Worm (Caenorhabditis elegans): ENCODE results near the gene cnd-1.

The cnd-1 gene

DNA sequence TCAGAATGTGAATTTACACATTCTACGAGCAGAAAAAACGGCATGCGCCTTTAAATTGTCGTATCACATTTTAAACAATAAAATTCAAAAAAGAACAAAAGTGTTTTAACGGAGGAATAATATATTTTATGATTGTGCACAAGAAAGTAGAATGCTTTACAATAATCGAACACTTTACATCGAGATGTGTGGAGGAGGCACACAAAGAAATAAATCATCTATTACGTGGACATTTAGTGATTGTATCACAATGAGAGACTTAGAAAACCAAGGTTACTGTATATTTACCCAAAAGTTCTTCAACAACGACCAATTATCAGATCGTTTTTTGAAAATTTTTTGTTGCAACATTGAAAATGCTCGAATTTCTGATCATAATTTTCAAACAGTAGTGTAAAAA lies 34.2 kb downstream of the cnd-1 start:
- no peak for TF ChIP-seq akir-1 (GFP tag; optimal IDR thresholded peaks at IDR 0.05)
- TF ChIP-seq sdz-38 (tag; optimal IDR thresholded peaks at IDR 0.05), result no peak
- TF ChIP-seq F57A8.1 (GFP tag; optimal IDR thresholded peaks at IDR 0.05), result no peak
- TF ChIP-seq K12H6.12 (tag; optimal IDR thresholded peaks at IDR 0.05), result no peak
- no peak for TF ChIP-seq F55B11.4 (tag; optimal IDR thresholded peaks at IDR 0.05; ENCODE audit: borderline replicate concordance, insufficient read depth)
- no peak for TF ChIP-seq B0035.1 (tag; optimal IDR thresholded peaks at IDR 0.05)
- no peak for TF ChIP-seq ceh-79 (tag; optimal IDR thresholded peaks at IDR 0.05)
- no peak for TF ChIP-seq madf-3 (GFP tag; IDR thresholded peaks at IDR 0.05)
- no peak for TF ChIP-seq sea-2 (GFP tag; IDR thresholded peaks at IDR 0.05)
- no peak for TF ChIP-seq nhr-120 (GFP tag; IDR thresholded peaks at IDR 0.05)
- TF ChIP-seq T07F8.4 (tag; optimal IDR thresholded peaks at IDR 0.05), result no peak
- TF ChIP-seq die-1 (tag; optimal IDR thresholded peaks at IDR 0.05), result no peak
- TF ChIP-seq attf-5 (GFP tag; optimal IDR thresholded peaks at IDR 0.05), result no peak
- no peak for TF ChIP-seq lin-40 (tag; optimal IDR thresholded peaks at IDR 0.05)
- TF ChIP-seq D2030.7 (GFP tag; IDR thresholded peaks at IDR 0.05), result no peak
- TF ChIP-seq sptf-2 (GFP tag; optimal IDR thresholded peaks at IDR 0.05), result no peak

DNA sequence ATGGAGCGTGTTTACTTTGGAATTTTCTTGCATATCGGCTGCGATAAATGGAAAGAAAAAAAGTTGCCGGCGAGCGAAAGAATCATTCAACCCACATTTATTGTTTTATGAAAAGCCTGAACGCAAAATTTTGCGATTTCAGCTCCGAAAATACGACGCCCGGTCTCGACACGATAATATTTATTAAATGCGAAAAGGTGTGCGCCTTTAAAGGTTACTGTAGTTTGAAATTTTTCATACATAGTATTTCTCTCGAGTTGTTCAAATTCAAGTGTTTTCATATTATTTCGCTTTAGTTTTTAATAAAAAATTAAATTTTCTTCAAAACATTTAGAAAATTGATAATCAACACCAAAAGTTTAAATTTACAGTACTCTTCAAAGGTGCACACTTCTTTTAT lies 35.4 kb downstream of the cnd-1 start, which contains the start of gene syx-16:
TSS of gene syx-16 (minus strand) at position 118 of the 400 bp plus-strand sequence.
- TF ChIP-seq ztf-26 (tag; optimal IDR thresholded peaks at IDR 0.05) (no peak), ceh-27 (GFP tag; optimal IDR thresholded peaks at IDR 0.05) (no peak), madf-6 (GFP tag; IDR thresholded peaks at IDR 0.05) (peak; percentile 93), zfh-2 (GFP tag; conservative IDR thresholded peaks at IDR 0.05) (no peak), ceh-79 (tag; optimal IDR thresholded peaks at IDR 0.05) (no peak), sptf-2 (GFP tag; optimal IDR thresholded peaks at IDR 0.05) (no peak), dox-1 (GFP tag; IDR thresholded peaks at IDR 0.05) (peak; percentile 27; the same call in 1 of the 2 replicates), lsl-1 (GFP tag; optimal IDR thresholded peaks at IDR 0.05) (peak; percentile 83), D2030.7 (GFP tag; IDR thresholded peaks at IDR 0.05) (peak; percentile 35; the same call in 1 of the 2 replicates), snpc-1.1 (tag; optimal IDR thresholded peaks at IDR 0.05; ENCODE audit: insufficient read depth) (no peak), ccch-3 (GFP tag; optimal IDR thresholded peaks at IDR 0.05) (no peak), aptf-2 (GFP tag; conservative IDR thresholded peaks at IDR 0.05) (no peak), C17E4.6 (GFP tag; IDR thresholded peaks at IDR 0.05) (no peak), xnd-1 (tag; optimal IDR thresholded peaks at IDR 0.05) (peak; percentile 82), B0035.1 (tag; optimal IDR thresholded peaks at IDR 0.05) (no peak), egl-18 (GFP tag; IDR thresholded peaks at IDR 0.05) (no peak), Y79H2A.3 (GFP tag; conservative IDR thresholded peaks at IDR 0.05) (no peak), B0019.2 (GFP tag; conservative IDR thresholded peaks at IDR 0.05) (no peak), lsy-27 (tag; optimal IDR thresholded peaks at IDR 0.05; ENCODE audit: borderline replicate concordance, insufficient read depth) (no peak), let-526 (GFP tag; IDR thresholded peaks at IDR 0.05) (no peak), tbp1 (GFP tag; optimal IDR thresholded peaks at IDR 0.05) (no peak), atf-7 (tag; optimal IDR thresholded peaks at IDR 0.05) (no peak), mxl-1 (tag; optimal IDR thresholded peaks at IDR 0.05) (no peak), ets-4 (GFP tag; optimal IDR thresholded peaks at IDR 0.05) (no peak), mcd-1 (GFP tag; IDR thresholded peaks at IDR 0.05) (no peak), unc-62 (GFP tag; optimal IDR thresholded peaks at IDR 0.05) (no peak), madf-10 (tag; optimal IDR thresholded peaks at IDR 0.05) (no peak), lin-54 (GFP tag; optimal IDR thresholded peaks at IDR 0.05) (peak; percentile 33), nhr-27 (tag; optimal IDR thresholded peaks at IDR 0.05) (no peak), pha-4 (tag; optimal IDR thresholded peaks at IDR 0.05) (no peak), rec-8 (tag; optimal IDR thresholded peaks at IDR 0.05) (no peak), hlh-12 (tag; optimal IDR thresholded peaks at IDR 0.05) (no peak), F37B4.10 (GFP tag; IDR thresholded peaks at IDR 0.05) (no peak), madf-8 (GFP tag; conservative IDR thresholded peaks at IDR 0.05) (peak; percentile 90), nfya-1 (tag; optimal IDR thresholded peaks at IDR 0.05; ENCODE audit: borderline replicate concordance, insufficient read depth) (no peak), Y53G8AR.9 (GFP tag; conservative IDR thresholded peaks at IDR 0.05) (no peak)
